Worm (Caenorhabditis elegans) whole organism, young adult: ENCODE measurements around the gene acn-1.

Experiments used
- B0336.3 ChIP-seq: fragments of 200-800 bp; sonication (Bioruptor generic); IDR thresholded peaks from 2 replicates; pipeline ENCODE4 v1.3.6; 2022; ENCODE audit warnings: missing genetic modification characterization, missing compliant biosample characterization
- F23B12.7 ChIP-seq: sonication (generic microtip); optimal IDR thresholded peaks from 2 replicates; lab custom pipeline; 2017; ENCODE audit warnings: missing genetic modification characterization, mild to moderate bottlenecking, missing compliant biosample characterization, antibody characterized with exemption, moderate library complexity; ENCODE audit not compliant: insufficient read depth
- F39B2.1 ChIP-seq: fragments of 200-800 bp; sonication (Bioruptor generic); IDR thresholded peaks from 2 replicates; pipeline ENCODE4 v1.3.6; 2022; ENCODE audit warnings: missing genetic modification reagents, missing genetic modification characterization, missing compliant biosample characterization
- F57C9.4 ChIP-seq: sonication (generic microtip); optimal IDR thresholded peaks from 2 replicates; lab custom pipeline; 2017; ENCODE audit warnings: mild to moderate bottlenecking, missing genetic modification characterization, missing compliant biosample characterization
- K11D2.4 ChIP-seq: fragments of 200-800 bp; sonication (Bioruptor generic); IDR thresholded peaks from 2 replicates; pipeline ENCODE4 v1.3.6; 2022; ENCODE audit warnings: missing genetic modification reagents, missing genetic modification characterization, missing compliant biosample characterization
- ZK185.1 ChIP-seq: sonication (generic microtip); optimal IDR thresholded peaks from 2 replicates; lab custom pipeline; 2016; ENCODE audit warnings: mild to moderate bottlenecking, missing genetic modification characterization, missing compliant biosample characterization; ENCODE audit not compliant: poor library complexity, severe bottlenecking
- atf-7 ChIP-seq: sonication (generic microtip); optimal IDR thresholded peaks from 2 replicates; lab custom pipeline; 2017; ENCODE audit warnings: mild to moderate bottlenecking, missing genetic modification characterization, missing compliant biosample characterization
- athp-1 ChIP-seq: sonication (generic microtip); optimal IDR thresholded peaks from 2 replicates; lab custom pipeline; 2017; ENCODE audit warnings: mild to moderate bottlenecking, missing genetic modification characterization, missing compliant biosample characterization
- attf-3 ChIP-seq: fragments of 200-800 bp; sonication (Bioruptor generic); conservative IDR thresholded peaks from 2 replicates; pipeline ENCODE4 v1.3.6; 2022; ENCODE audit warnings: missing genetic modification reagents, missing genetic modification characterization, missing compliant biosample characterization
- bed-1 ChIP-seq: fragments of 200-800 bp; sonication (Bioruptor generic); IDR thresholded peaks from 2 replicates; pipeline ENCODE4 v1.3.6; 2022; ENCODE audit warnings: missing genetic modification reagents, missing genetic modification characterization, missing compliant biosample characterization
- ccch-3 ChIP-seq: fragments of 200-800 bp; sonication (Bioruptor generic); optimal IDR thresholded peaks from 2 replicates; lab custom pipeline; 2018; ENCODE audit warnings: mild to moderate bottlenecking, missing genetic modification characterization, missing compliant biosample characterization
- ceh-100 ChIP-seq: fragments of 200-800 bp; sonication (Bioruptor generic); IDR thresholded peaks from 2 replicates; pipeline ENCODE4 v1.3.6; 2022; ENCODE audit warnings: missing genetic modification reagents, missing genetic modification characterization, missing compliant biosample characterization
- ceh-40 ChIP-seq: fragments of 200-800 bp; sonication (Bioruptor generic); IDR thresholded peaks from 2 replicates; pipeline ENCODE4 v1.3.6; 2022; ENCODE audit warnings: missing genetic modification characterization, missing compliant biosample characterization
- ceh-91 ChIP-seq: fragments of 200-800 bp; sonication (Bioruptor generic); IDR thresholded peaks from 2 replicates; pipeline ENCODE4 v1.3.6; 2022; ENCODE audit warnings: missing genetic modification reagents, missing genetic modification characterization, missing compliant biosample characterization
- chd-7 ChIP-seq: sonication (generic microtip); optimal IDR thresholded peaks from 2 replicates; lab custom pipeline; 2016; ENCODE audit warnings: mild to moderate bottlenecking, missing genetic modification characterization, moderate library complexity, missing compliant biosample characterization
- die-1 ChIP-seq: sonication (generic microtip); optimal IDR thresholded peaks from 2 replicates; lab custom pipeline; 2016; ENCODE audit warnings: missing genotype, mild to moderate bottlenecking, missing genetic modification characterization, missing compliant biosample characterization
- dox-1 ChIP-seq: fragments of 200-800 bp; sonication (Bioruptor generic); IDR thresholded peaks from 2 replicates; pipeline ENCODE4 v1.3.6; 2022; ENCODE audit warnings: missing genetic modification reagents, missing genetic modification characterization, missing compliant biosample characterization
- dpl-1 ChIP-seq: fragments of 150-350 bp; optimal IDR thresholded peaks from 2 replicates; lab custom pipeline; 2014; ENCODE audit warnings: missing biosample characterization, missing genetic modification reagents, missing genetic modification characterization
- egrh-3 ChIP-seq: fragments of 200-800 bp; sonication (Bioruptor generic); IDR thresholded peaks from 2 replicates; pipeline ENCODE4 v1.3.6; 2022; ENCODE audit warnings: missing genetic modification reagents, missing genetic modification characterization, missing compliant biosample characterization
- ets-4 ChIP-seq: fragments of 200-800 bp; sonication (Bioruptor generic); optimal IDR thresholded peaks from 2 replicates; lab custom pipeline; 2018; ENCODE audit warnings: mild to moderate bottlenecking, missing genetic modification characterization, missing compliant biosample characterization
- hlh-12 ChIP-seq: sonication (generic microtip); optimal IDR thresholded peaks from 2 replicates; lab custom pipeline; 2016; ENCODE audit warnings: missing genetic modification characterization, missing compliant biosample characterization
- hmg-1.2 ChIP-seq: fragments of 200-800 bp; sonication (Bioruptor generic); IDR thresholded peaks from 2 replicates; pipeline ENCODE4 v1.3.6; 2022; ENCODE audit warnings: missing genetic modification reagents, missing genetic modification characterization, missing compliant biosample characterization
- hmg-20 ChIP-seq: fragments of 200-800 bp; sonication (Bioruptor generic); IDR thresholded peaks from 2 replicates; pipeline ENCODE4 v1.3.6; 2022; ENCODE audit warnings: missing genetic modification reagents, missing genetic modification characterization, missing compliant biosample characterization
- lin-26 ChIP-seq: fragments of 200-800 bp; sonication (Bioruptor generic); IDR thresholded peaks from 2 replicates; pipeline ENCODE4 v1.3.6; 2022; ENCODE audit warnings: missing genetic modification reagents, missing genetic modification characterization, missing compliant biosample characterization
- lin-40 ChIP-seq: sonication (generic microtip); optimal IDR thresholded peaks from 2 replicates; lab custom pipeline; 2016; ENCODE audit warnings: missing genetic modification characterization, mild to moderate bottlenecking, missing compliant biosample characterization, missing genotype, missing genetic modification reagents
- lir-1 ChIP-seq: fragments of 200-800 bp; sonication (Bioruptor generic); conservative IDR thresholded peaks from 2 replicates; pipeline ENCODE4 v1.3.6; 2022; ENCODE audit warnings: missing genetic modification reagents, missing genetic modification characterization, missing compliant biosample characterization
- madf-8 ChIP-seq: fragments of 200-800 bp; sonication (Bioruptor generic); conservative IDR thresholded peaks from 2 replicates; pipeline ENCODE4 v1.3.6; 2022; ENCODE audit warnings: missing genetic modification reagents, missing genetic modification characterization, missing compliant biosample characterization
- nfyb-1 ChIP-seq: fragments of 200-800 bp; sonication (Bioruptor generic); IDR thresholded peaks from 2 replicates; pipeline ENCODE4 v1.3.6; 2022; ENCODE audit warnings: missing genetic modification reagents, missing genetic modification characterization, missing compliant biosample characterization
- nhr-120 ChIP-seq: fragments of 200-800 bp; sonication (Bioruptor generic); IDR thresholded peaks from 2 replicates; pipeline ENCODE4 v1.3.6; 2022; ENCODE audit warnings: missing genetic modification characterization, missing compliant biosample characterization
- nhr-80 ChIP-seq: sonication (generic microtip); optimal IDR thresholded peaks from 2 replicates; lab custom pipeline; 2016; ENCODE audit warnings: missing genetic modification characterization, missing compliant biosample characterization
- pbrm-1 ChIP-seq: fragments of 200-800 bp; sonication (Bioruptor generic); IDR thresholded peaks from 2 replicates; pipeline ENCODE4 v1.3.6; 2022; ENCODE audit warnings: missing genetic modification reagents, missing genetic modification characterization, missing compliant biosample characterization
- pha-4 ChIP-seq: fragments of 150-350 bp; sonication (generic microtip); optimal IDR thresholded peaks from 2 replicates; lab custom pipeline; 2014; ENCODE audit warnings: missing biosample characterization, missing genetic modification reagents, missing genetic modification characterization
- repo-1 ChIP-seq: sonication (generic microtip); optimal IDR thresholded peaks from 2 replicates; lab custom pipeline; 2017; ENCODE audit warnings: mild to moderate bottlenecking, missing genetic modification characterization, missing compliant biosample characterization
- sea-2 ChIP-seq: fragments of 200-800 bp; sonication (Bioruptor generic); IDR thresholded peaks from 2 replicates; pipeline ENCODE4 v1.3.6; 2022; ENCODE audit warnings: missing genetic modification characterization, missing compliant biosample characterization
- snpc-1.3 ChIP-seq: sonication (generic microtip); optimal IDR thresholded peaks from 2 replicates; lab custom pipeline; 2017; ENCODE audit warnings: missing genetic modification characterization, mild to moderate bottlenecking, missing compliant biosample characterization, antibody characterized with exemption, moderate library complexity, missing genotype, missing genetic modification reagents; ENCODE audit not compliant: insufficient read depth
- snpc-4 ChIP-seq, 5 experiments: fragments of 150-350 bp in 1 of 5; sonication (generic microtip) in 4 of 5; optimal IDR thresholded peaks; 2 replicates each; lab custom pipeline; 2014 to 2018; ENCODE audit warnings: missing genetic modification characterization in 5 of 5, missing biosample characterization in 3 of 5, antibody characterized with exemption in 2 of 5, mild to moderate bottlenecking in 2 of 5, missing compliant biosample characterization in 2 of 5, missing genotype in 2 of 5, moderate library complexity in 2 of 5, missing genetic modification reagents in 1 of 5
- somi-1 ChIP-seq: fragments of 200-800 bp; sonication (Bioruptor generic); optimal IDR thresholded peaks from 2 replicates; lab custom pipeline; 2018; ENCODE audit warnings: mild to moderate bottlenecking, missing genetic modification characterization, missing compliant biosample characterization
- tbp1 ChIP-seq: fragments of 200-800 bp; sonication (Bioruptor generic); optimal IDR thresholded peaks from 2 replicates; lab custom pipeline; 2018; ENCODE audit warnings: mild to moderate bottlenecking, missing genetic modification characterization, missing compliant biosample characterization
- tlf-1 ChIP-seq: fragments of 200-800 bp; sonication (Bioruptor generic); optimal IDR thresholded peaks from 2 replicates; lab custom pipeline; 2018; ENCODE audit warnings: mild to moderate bottlenecking, missing genetic modification characterization, missing compliant biosample characterization
- unc-62 ChIP-seq: fragments of 150-350 bp; optimal IDR thresholded peaks from 2 replicates; lab custom pipeline; 2014; ENCODE audit warnings: missing biosample characterization, missing genetic modification reagents, missing genetic modification characterization
- xnd-1 ChIP-seq: sonication (generic microtip); optimal IDR thresholded peaks from 2 replicates; lab custom pipeline; 2016; ENCODE audit warnings: missing genotype, missing genetic modification reagents, missing genetic modification characterization, missing compliant biosample characterization
- zfh-2 ChIP-seq: fragments of 200-800 bp; sonication (Bioruptor generic); conservative IDR thresholded peaks from 2 replicates; pipeline ENCODE4 v1.3.6; 2022; ENCODE audit warnings: missing genetic modification reagents, missing genetic modification characterization, missing compliant biosample characterization
- ztf-26 ChIP-seq: sonication (generic microtip); optimal IDR thresholded peaks from 2 replicates; lab custom pipeline; 2017; ENCODE audit warnings: missing genetic modification characterization, missing compliant biosample characterization

acn-1 gene

ce11 chrX:5084080-5084479 is 12.8 kb downstream of the acn-1 start:
- TF ChIP-seq lin-26 (GFP tag; lab: Robert Waterston, UW) (no peak), nhr-120 (GFP tag; lab: Robert Waterston, UW) (no peak), F23B12.7 (no peak), zfh-2 (GFP tag; lab: Robert Waterston, UW) (0 out of 2 replicates have a peak, but pooled peaks have one; percentile 34)
- TF ChIP-seq, all 124 proteins: peak for 1

DNA sequence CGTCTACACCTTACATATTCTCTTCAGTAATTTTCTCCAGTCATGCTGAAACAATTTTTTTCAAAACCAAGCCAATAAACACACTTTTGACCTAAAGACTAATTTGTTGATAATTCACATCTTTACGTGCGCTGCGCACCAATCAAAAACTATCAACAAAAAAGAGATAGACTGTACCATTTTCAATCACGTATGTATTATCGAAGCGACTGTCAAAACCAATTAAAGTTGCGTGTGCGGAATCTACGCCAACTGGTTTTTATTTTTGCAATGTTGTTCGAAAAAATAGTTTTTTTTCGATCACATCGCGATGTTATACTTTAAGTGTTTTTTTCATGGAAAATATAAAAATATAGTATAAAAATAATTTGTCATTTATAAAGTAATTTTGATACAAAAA is 17.6 kb downstream of the acn-1 start:
- TF ChIP-seq ceh-40 (GFP tag; lab: Robert Waterston, UW) (no peak), lin-40 (peak; percentile 8), K11D2.4 (GFP tag; lab: Robert Waterston, UW) (0 out of 2 replicates have a peak, but pooled peaks have one; percentile 25), athp-1 (no peak), dpl-1 (GFP tag; lab: Kevin White, UChicago) (no peak), die-1 (tag; lab: Kevin White, UChicago) (no peak)
- TF ChIP-seq, all 124 proteins: peak for 2

DNA sequence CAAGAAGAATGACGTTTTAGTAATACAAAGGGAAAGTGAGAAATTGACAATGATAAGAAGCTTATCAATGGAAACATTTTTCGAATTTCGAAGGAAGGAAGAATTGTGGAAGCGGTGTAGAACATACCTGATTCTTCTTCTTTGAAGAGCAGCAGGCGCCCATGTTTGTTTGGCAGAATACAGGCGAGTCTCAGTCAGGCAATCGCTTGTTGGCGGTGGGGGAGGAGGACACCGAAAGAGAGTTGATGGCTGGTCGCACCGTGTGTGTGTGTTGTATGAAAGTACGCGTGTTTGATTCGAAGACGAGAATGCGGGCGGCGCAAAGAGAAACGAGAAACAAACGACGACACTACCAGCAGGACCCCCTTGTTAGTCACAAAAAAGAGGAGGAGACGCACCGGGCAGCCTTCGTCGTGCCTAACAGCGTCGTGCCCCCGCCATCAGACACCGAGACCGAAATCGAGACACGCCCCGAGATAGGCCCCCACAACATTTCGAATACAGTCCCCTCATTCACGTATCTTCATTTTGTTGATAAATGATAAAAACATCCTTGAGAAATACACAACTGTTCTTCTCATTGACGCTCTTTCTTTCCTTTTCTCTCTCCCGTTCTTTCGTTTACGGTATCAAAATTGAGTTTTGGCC is 19.0 kb downstream of the acn-1 start, which contains the start of gene cal-5:
Gene cal-5 (minus strand): TSS at position 266 of the 648 bp plus-strand sequence.
- TF ChIP-seq egrh-3 (GFP tag; lab: Robert Waterston, UW) = peak; percentile 45
- peak; percentile 94 for TF ChIP-seq nhr-80
- TF ChIP-seq ceh-100 (GFP tag; lab: Robert Waterston, UW) = no peak
- TF ChIP-seq xnd-1 = no peak
- no peak for TF ChIP-seq madf-8 (GFP tag; lab: Robert Waterston, UW)
- TF ChIP-seq tlf-1 = no peak
- no peak for TF ChIP-seq attf-3
- TF ChIP-seq unc-62 (GFP tag; lab: Kevin White, UChicago) = no peak
- peak; percentile 28 for TF ChIP-seq atf-7 (tag; lab: Kevin White, UChicago)
- peak; percentile 46 for TF ChIP-seq lin-40
- no peak for TF ChIP-seq tbp1
- no peak for TF ChIP-seq snpc-1.3 (tag; lab: Kevin White, UChicago)
- no peak for TF ChIP-seq sea-2
- peak; percentile 97 for TF ChIP-seq zfh-2 (GFP tag; lab: Robert Waterston, UW)
- TF ChIP-seq chd-7 (tag; lab: Kevin White, UChicago) = peak; percentile 19
- TF ChIP-seq F39B2.1 (GFP tag; lab: Robert Waterston, UW) = no peak
- no peak for TF ChIP-seq lir-1 (GFP tag; lab: Robert Waterston, UW)
- TF ChIP-seq hmg-1.2 = no peak
- no peak for TF ChIP-seq F23B12.7
- TF ChIP-seq somi-1 = no peak
- peak; percentile 81 for TF ChIP-seq dox-1 (GFP tag; lab: Robert Waterston, UW)
- TF ChIP-seq pha-4 (tag; lab: Kevin White, UChicago) = no peak
- no peak for TF ChIP-seq nhr-120 (GFP tag; lab: Robert Waterston, UW)
- TF ChIP-seq ceh-91 (GFP tag; lab: Robert Waterston, UW) = no peak
- peak; percentile 27; the same call in 1 of the 2 replicates for TF ChIP-seq B0336.3 (GFP tag; lab: Robert Waterston, UW)
- peak; percentile 40; the same call in 1 of the 2 replicates for TF ChIP-seq nfyb-1 (GFP tag; lab: Robert Waterston, UW)
- no peak for TF ChIP-seq die-1 (tag; lab: Kevin White, UChicago)
- TF ChIP-seq F57C9.4 (tag; lab: Kevin White, UChicago) = no peak
- no peak for TF ChIP-seq hmg-20 (GFP tag; lab: Robert Waterston, UW)
- peak; percentile 66 for TF ChIP-seq ztf-26 (tag; lab: Kevin White, UChicago)
- peak; percentile 10 for TF ChIP-seq ets-4 (GFP tag; lab: Kevin White, UChicago)
- no peak for TF ChIP-seq ZK185.1 (tag; lab: Kevin White, UChicago)
- no peak for TF ChIP-seq ccch-3 (GFP tag; lab: Kevin White, UChicago)
- no peak for TF ChIP-seq pbrm-1 (GFP tag; lab: Robert Waterston, UW)
- TF ChIP-seq lin-26 (GFP tag; lab: Robert Waterston, UW) = no peak
- TF ChIP-seq hlh-12 (tag; lab: Kevin White, UChicago) = no peak
- no peak for TF ChIP-seq repo-1 (tag; lab: Kevin White, UChicago)
- no peak for TF ChIP-seq bed-1 (GFP tag; lab: Robert Waterston, UW)
- no peak for TF ChIP-seq snpc-4 (GFP tag; optimal IDR thresholded peaks at IDR 0.05; lab: Kevin White, UChicago)
- TF ChIP-seq snpc-4 (tag; optimal IDR thresholded peaks at IDR 0.05; lab: Kevin White, UChicago) = peak in 1 of 4 experiments; percentile 13
